Worm (Caenorhabditis elegans): Measurements from ENCODE around the gene thoc-2.

thoc-2 gene

DNA sequence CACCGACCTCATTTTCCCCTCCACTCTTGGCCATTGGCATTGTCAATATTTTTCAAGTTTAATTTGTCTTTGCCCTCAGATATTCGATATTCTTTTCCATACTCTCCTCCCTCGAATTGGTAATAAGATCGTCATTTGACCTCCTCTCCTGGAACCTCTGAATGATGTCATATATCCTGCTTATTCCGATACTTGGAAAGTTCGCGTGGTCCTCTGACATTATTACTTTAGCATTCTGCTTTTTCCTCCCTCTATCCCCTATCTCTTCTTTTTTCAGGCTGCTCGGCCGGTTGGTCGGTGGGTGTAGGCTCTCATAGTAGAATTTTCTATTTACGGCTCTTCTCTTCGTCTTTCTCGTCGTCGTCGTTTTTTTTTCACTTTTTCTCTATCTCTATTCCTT is 15.4 kb upstream of the thoc-2 start (continued):
- no peak for TF ChIP-seq lin-11 (tag; optimal IDR thresholded peaks at IDR 0.05)

DNA sequence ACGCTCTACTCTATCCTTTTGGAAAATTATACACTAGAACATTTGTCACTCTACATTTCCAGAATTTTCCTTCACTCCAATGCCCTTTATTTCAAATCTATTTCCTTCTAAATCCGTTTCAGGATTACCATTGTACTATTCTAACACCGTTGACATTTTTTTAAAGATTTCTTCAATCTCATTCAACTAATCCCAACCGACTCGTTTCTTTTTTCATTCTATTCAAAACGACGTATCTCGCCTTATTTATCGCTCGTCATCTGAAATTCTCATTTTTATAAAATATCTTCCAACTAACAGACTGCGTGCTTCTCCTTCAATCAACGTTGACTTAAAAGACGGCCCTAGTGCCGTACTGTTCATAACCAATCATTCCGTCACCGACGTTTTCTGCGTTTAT is 14.8 kb upstream of the thoc-2 start, which contains the start of gene akap-1:
Gene akap-1 (plus strand): TSS at position 301 of the 400 bp plus-strand sequence.
- TF ChIP-seq ama-1 (optimal IDR thresholded peaks at IDR 0.05) (no peak), snpc-4 (tag; optimal IDR thresholded peaks at IDR 0.05) (no peak), R02D3.7 (tag; optimal IDR thresholded peaks at IDR 0.05) (no peak), ztf-11 (tag; optimal IDR thresholded peaks at IDR 0.05) (no peak), mbf-1 (tag; optimal IDR thresholded peaks at IDR 0.05) (no peak), F13H6.1 (tag; optimal IDR thresholded peaks at IDR 0.05) (no peak), lin-39 (tag; optimal IDR thresholded peaks at IDR 0.05) (no peak), elt-1 (tag; optimal IDR thresholded peaks at IDR 0.05) (no peak), nhr-129 (tag; optimal IDR thresholded peaks at IDR 0.05) (no peak), ZK546.5 (tag; optimal IDR thresholded peaks at IDR 0.05) (no peak), ceh-82 (tag; optimal IDR thresholded peaks at IDR 0.05) (no peak), alr-1 (tag; optimal IDR thresholded peaks at IDR 0.05) (no peak), mab-5 (tag; optimal IDR thresholded peaks at IDR 0.05) (no peak), unc-39 (tag; optimal IDR thresholded peaks at IDR 0.05) (no peak), lsy-2 (tag; optimal IDR thresholded peaks at IDR 0.05) (no peak), nhr-11 (tag; optimal IDR thresholded peaks at IDR 0.05) (no peak), C34F6.9 (tag; optimal IDR thresholded peaks at IDR 0.05) (no peak), ztf-1 (GFP tag; conservative IDR thresholded peaks at IDR 0.05) (no peak), sma-9 (GFP tag; optimal IDR thresholded peaks at IDR 0.05) (no peak), sma-9 (tag; optimal IDR thresholded peaks at IDR 0.05) (no peak), unc-62 (GFP tag; optimal IDR thresholded peaks at IDR 0.05) (no peak)

DNA sequence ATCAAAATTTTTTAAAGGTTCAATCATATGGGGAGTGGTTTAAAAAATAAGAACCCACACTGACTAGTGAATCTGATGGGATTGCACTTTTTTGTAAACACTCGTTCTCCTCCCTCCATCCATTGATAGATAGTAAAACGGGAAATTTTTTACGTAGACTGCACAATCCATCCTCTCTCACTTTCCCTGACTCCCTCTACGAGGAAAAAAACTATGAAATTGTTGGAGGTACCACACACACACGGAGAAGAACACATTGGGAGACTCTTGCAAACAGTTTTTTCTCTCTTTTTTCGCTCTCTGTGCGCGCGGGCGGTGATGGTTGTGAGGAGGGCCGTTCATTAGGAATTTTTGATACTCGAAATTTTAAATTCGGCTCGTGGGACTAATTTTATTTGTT is 12.5 kb upstream of the thoc-2 start:
- TF ChIP-seq blmp-1 (tag; optimal IDR thresholded peaks at IDR 0.05; ENCODE audit: insufficient read depth), result no peak
- TF ChIP-seq ceh-82 (tag; optimal IDR thresholded peaks at IDR 0.05), result no peak
- TF ChIP-seq unc-62 (GFP tag; optimal IDR thresholded peaks at IDR 0.05), result no peak
- peak; percentile 65 for TF ChIP-seq unc-55 (GFP tag; optimal IDR thresholded peaks at IDR 0.05)
- no peak for TF ChIP-seq nhr-23 (tag; optimal IDR thresholded peaks at IDR 0.05)
- TF ChIP-seq nhr-129 (tag; optimal IDR thresholded peaks at IDR 0.05), result peak; percentile 8

- no peak for TF ChIP-seq alr-1 (tag; optimal IDR thresholded peaks at IDR 0.05)
- TF ChIP-seq nhr-129 (tag; optimal IDR thresholded peaks at IDR 0.05), result peak; percentile 19
These were observed 11.8 kb upstream of the thoc-2 start for ce11 chrIII:6356007-6356406.

- TF ChIP-seq nhr-237 (tag; optimal IDR thresholded peaks at IDR 0.05), result no peak
- no peak for TF ChIP-seq nhr-129 (tag; optimal IDR thresholded peaks at IDR 0.05)
- TF ChIP-seq nhr-11 (tag; optimal IDR thresholded peaks at IDR 0.05), result no peak
- no peak for TF ChIP-seq egl-27 (tag; optimal IDR thresholded peaks at IDR 0.05)
- no peak for TF ChIP-seq peb-1 (tag; optimal IDR thresholded peaks at IDR 0.05)
- TF ChIP-seq nhr-25 (tag; optimal IDR thresholded peaks at IDR 0.05), result no peak
- TF ChIP-seq lin-39 (tag; optimal IDR thresholded peaks at IDR 0.05), result no peak
- TF ChIP-seq sem-4 (tag; optimal IDR thresholded peaks at IDR 0.05), result no peak
- no peak for TF ChIP-seq skn-1 (tag; optimal IDR thresholded peaks at IDR 0.05)
- no peak for TF ChIP-seq R02D3.7 (tag; optimal IDR thresholded peaks at IDR 0.05)
- no peak for TF ChIP-seq ceh-82 (tag; optimal IDR thresholded peaks at IDR 0.05)
- TF ChIP-seq ztf-11 (tag; optimal IDR thresholded peaks at IDR 0.05), result no peak
- TF ChIP-seq unc-39 (tag; optimal IDR thresholded peaks at IDR 0.05), result no peak
- no peak for TF ChIP-seq ztf-4 (tag; optimal IDR thresholded peaks at IDR 0.05)
- TF ChIP-seq dmd-4 (tag; optimal IDR thresholded peaks at IDR 0.05), result no peak
- TF ChIP-seq unc-55 (GFP tag; optimal IDR thresholded peaks at IDR 0.05), result no peak
- TF ChIP-seq zag-1 (tag; optimal IDR thresholded peaks at IDR 0.05), result no peak
- TF ChIP-seq lsy-2 (tag; optimal IDR thresholded peaks at IDR 0.05), result no peak
These were observed 11.1 kb upstream of the thoc-2 start for ce11 chrIII:6356764-6357163.

- TF ChIP-seq fos-1 (tag; optimal IDR thresholded peaks at IDR 0.05) (no peak), R02D3.7 (tag; optimal IDR thresholded peaks at IDR 0.05) (no peak), nhr-6 (tag; optimal IDR thresholded peaks at IDR 0.05) (peak; percentile 4), nhr-25 (tag; optimal IDR thresholded peaks at IDR 0.05) (peak; percentile 15), ceh-16 (tag; optimal IDR thresholded peaks at IDR 0.05) (peak; percentile 77), sma-9 (GFP tag; optimal IDR thresholded peaks at IDR 0.05) (peak; percentile 48), sma-9 (tag; optimal IDR thresholded peaks at IDR 0.05) (no peak)
These were observed 9.1 kb upstream of the thoc-2 start for ce11 chrIII:6358704-6359103.
